Fruit fly (Drosophila melanogaster): ENCODE results near the gene ATP6AP2.

Gene ATP6AP2

dm6 chr3R:9250868-9251267 is 9.6 kb upstream of the ATP6AP2 start (continued):
- no peak for TF ChIP-seq Nf-YB (GFP tag; optimal IDR thresholded peaks at IDR 0.05)
- TF ChIP-seq CG12071 (GFP tag; optimal IDR thresholded peaks at IDR 0.05), result no peak
- TF ChIP-seq CG9876 (GFP tag; optimal IDR thresholded peaks at IDR 0.05), result no peak
- TF ChIP-seq CG9609 (GFP tag; optimal IDR thresholded peaks at IDR 0.05), result no peak
- no peak for TF ChIP-seq CG11723 (GFP tag; optimal IDR thresholded peaks at IDR 0.05)
- TF ChIP-seq CG31388 (GFP tag; optimal IDR thresholded peaks at IDR 0.05), result no peak
- no peak for TF ChIP-seq CG7963 (GFP tag; IDR thresholded peaks at IDR 0.05; ENCODE audit: partially characterized antibody)
- no peak for TF ChIP-seq CG3065 (GFP tag; optimal IDR thresholded peaks at IDR 0.05)
- TF ChIP-seq fd64A (GFP tag; optimal IDR thresholded peaks at IDR 0.05), result no peak
- TF ChIP-seq hbn (GFP tag; IDR thresholded peaks at IDR 0.05; ENCODE audit: partially characterized antibody), result no peak
- no peak for TF ChIP-seq CG12659 (GFP tag; optimal IDR thresholded peaks at IDR 0.05)
- no peak for TF ChIP-seq cg (GFP tag; optimal IDR thresholded peaks at IDR 0.05)
- no peak for TF ChIP-seq CG5180 (GFP tag; optimal IDR thresholded peaks at IDR 0.05)
- TF ChIP-seq gfzf (GFP tag; optimal IDR thresholded peaks at IDR 0.05), result no peak
- TF ChIP-seq dmrt11E (tag; optimal IDR thresholded peaks at IDR 0.05), result peak; percentile 51
- TF ChIP-seq br (optimal IDR thresholded peaks at IDR 0.05), result no peak
- TF ChIP-seq CG1832 (GFP tag; optimal IDR thresholded peaks at IDR 0.05), result no peak
- no peak for TF ChIP-seq Taf1 (GFP tag; IDR thresholded peaks at IDR 0.05)
- no peak for TF ChIP-seq Lpt (GFP tag; optimal IDR thresholded peaks at IDR 0.05)
- peak; percentile 40 for TF ChIP-seq Blimp-1 (GFP tag; optimal IDR thresholded peaks at IDR 0.05)
- no peak for TF ChIP-seq nerfin-2 (GFP tag; IDR thresholded peaks at IDR 0.05; ENCODE audit: partially characterized antibody)
- TF ChIP-seq CG10321 (GFP tag; IDR thresholded peaks at IDR 0.05), result no peak
- TF ChIP-seq CG2712 (tag; optimal IDR thresholded peaks at IDR 0.05), result peak; percentile 45
- peak; percentile 53 for TF ChIP-seq row (GFP tag; IDR thresholded peaks at IDR 0.05)
- no peak for TF ChIP-seq HHEX (GFP tag; optimal IDR thresholded peaks at IDR 0.05)
- TF ChIP-seq Dek (tag; optimal IDR thresholded peaks at IDR 0.05), result no peak
- no peak for TF ChIP-seq Hmx (GFP tag; optimal IDR thresholded peaks at IDR 0.05)
- no peak for TF ChIP-seq CG9727 (GFP tag; optimal IDR thresholded peaks at IDR 0.05)
- TF ChIP-seq Dll (GFP tag; IDR thresholded peaks at IDR 0.05; ENCODE audit: partially characterized antibody), result no peak
- TF ChIP-seq kah (GFP tag; optimal IDR thresholded peaks at IDR 0.05), result no peak
- TF ChIP-seq mirr (GFP tag; optimal IDR thresholded peaks at IDR 0.05), result no peak
- no peak for TF ChIP-seq B-H2 (GFP tag; optimal IDR thresholded peaks at IDR 0.05)
- no peak for TF ChIP-seq Elba2 (GFP tag; optimal IDR thresholded peaks at IDR 0.05)
- no peak for TF ChIP-seq Myb (GFP tag; optimal IDR thresholded peaks at IDR 0.05)
- no peak for TF ChIP-seq CG10565 (GFP tag; optimal IDR thresholded peaks at IDR 0.05)
- no peak for TF ChIP-seq ase (GFP tag; IDR thresholded peaks at IDR 0.05)
- TF ChIP-seq jigr1 (GFP tag; IDR thresholded peaks at IDR 0.05), result no peak
- TF ChIP-seq CG6272 (GFP tag; IDR thresholded peaks at IDR 0.05), result no peak
- peak; percentile 5 for TF ChIP-seq ewg (GFP tag; optimal IDR thresholded peaks at IDR 0.05)
- no peak for TF ChIP-seq inv (GFP tag; IDR thresholded peaks at IDR 0.05; ENCODE audit: partially characterized antibody)
- TF ChIP-seq CG12299 (tag; optimal IDR thresholded peaks at IDR 0.05), result no peak
- no peak for TF ChIP-seq bab2 (GFP tag; optimal IDR thresholded peaks at IDR 0.05)
- no peak for TF ChIP-seq Kr (GFP tag; optimal IDR thresholded peaks at IDR 0.05)
- no peak for TF ChIP-seq CG8478 (optimal IDR thresholded peaks at IDR 0.05)
- no peak for TF ChIP-seq HmgZ (tag; optimal IDR thresholded peaks at IDR 0.05)
- TF ChIP-seq YL-1 (GFP tag; optimal IDR thresholded peaks at IDR 0.05), result no peak
- TF ChIP-seq sisA (GFP tag; IDR thresholded peaks at IDR 0.05), result peak; percentile 27; the same call in 1 of the 2 replicates
- no peak for TF ChIP-seq CG2199 (GFP tag; IDR thresholded peaks at IDR 0.05)
- TF ChIP-seq CG12769 (tag; optimal IDR thresholded peaks at IDR 0.05), result no peak
- no peak for TF ChIP-seq CG14667 (GFP tag; IDR thresholded peaks at IDR 0.05)
- TF ChIP-seq ab (GFP tag; optimal IDR thresholded peaks at IDR 0.05), result no peak
- no peak for TF ChIP-seq CG6813 (GFP tag; optimal IDR thresholded peaks at IDR 0.05)
